Worm (Caenorhabditis elegans) whole organism, L1 larva: ENCODE results near the gene arl-1.
A peak's percentile ranks its signal among the peaks of the same experiment; 100 is the strongest.

Experiments used
- C04F5.9 ChIP-seq: sonication (generic microtip); optimal IDR thresholded peaks from 2 replicates; lab custom pipeline; 2016; ENCODE audit warnings: missing genetic modification characterization, missing compliant biosample characterization
- Y116A8C.19 ChIP-seq: sonication (generic microtip); optimal IDR thresholded peaks from 2 replicates; lab custom pipeline; 2016; ENCODE audit warnings: missing compliant biosample characterization, missing genetic modification characterization, borderline replicate concordance
- aha-1 ChIP-seq: fragments of 150-350 bp; optimal IDR thresholded peaks from 2 replicates; lab custom pipeline; 2014; ENCODE audit warnings: missing biosample characterization, missing genetic modification characterization
- blmp-1 ChIP-seq: fragments of 150-350 bp; optimal IDR thresholded peaks from 2 replicates; lab custom pipeline; 2014; ENCODE audit warnings: missing biosample characterization, missing genetic modification characterization
- ceh-63 ChIP-seq: fragments of 200-800 bp; sonication (Bioruptor generic); optimal IDR thresholded peaks from 2 replicates; lab custom pipeline; 2018; ENCODE audit warnings: mild to moderate bottlenecking, missing genetic modification characterization, missing compliant biosample characterization
- ceh-82 ChIP-seq, 3 experiments: fragments of 150-350 bp in 1 of 3; sonication (generic microtip) in 2 of 3; optimal IDR thresholded peaks; 2 replicates each; lab custom pipeline; 2014 to 2017; ENCODE audit warnings: missing biosample characterization in 3 of 3, missing genetic modification characterization in 3 of 3
- ceh-90 ChIP-seq: sonication (generic microtip); optimal IDR thresholded peaks from 2 replicates; lab custom pipeline; 2016; ENCODE audit warnings: missing genetic modification characterization, missing compliant biosample characterization
- ces-1 ChIP-seq: fragments of 150-350 bp; optimal IDR thresholded peaks from 2 replicates; lab custom pipeline; 2014; ENCODE audit warnings: missing biosample characterization, missing genetic modification reagents, missing genetic modification characterization
- dsc-1 ChIP-seq: sonication (generic microtip); optimal IDR thresholded peaks from 2 replicates; lab custom pipeline; 2016; ENCODE audit warnings: mild to moderate bottlenecking, missing genetic modification characterization, missing compliant biosample characterization
- efl-3 ChIP-seq: fragments of 200-800 bp; sonication (Bioruptor generic); optimal IDR thresholded peaks from 2 replicates; lab custom pipeline; 2018; ENCODE audit warnings: mild to moderate bottlenecking, missing genetic modification characterization, missing compliant biosample characterization
- egl-13 ChIP-seq: sonication (generic microtip); optimal IDR thresholded peaks from 2 replicates; lab custom pipeline; 2016; ENCODE audit warnings: missing genotype, missing genetic modification reagents, missing genetic modification characterization, missing compliant biosample characterization
- egl-27 ChIP-seq, 2 experiments: fragments of 150-350 bp in 1 of 2; sonication (generic microtip); optimal IDR thresholded peaks; 3 replicates each; lab custom pipeline; 2017 to 2018; ENCODE audit warnings: missing biosample characterization in 2 of 2, missing genetic modification characterization in 2 of 2, missing genetic modification reagents in 2 of 2
- elt-3 ChIP-seq, 6 experiments: fragments of 150-350 bp in 1 of 6; sonication (generic microtip); optimal IDR thresholded peaks; 2 replicates each; lab custom pipeline; 2017 to 2018; ENCODE audit warnings: missing biosample characterization in 6 of 6, missing genetic modification characterization in 6 of 6, inconsistent platforms in 1 of 6
- fkh-10 ChIP-seq: sonication (generic microtip); optimal IDR thresholded peaks from 2 replicates; lab custom pipeline; 2017; ENCODE audit warnings: missing biosample characterization, missing genetic modification reagents, missing genetic modification characterization
- fos-1 ChIP-seq: fragments of 150-350 bp; optimal IDR thresholded peaks from 2 replicates; lab custom pipeline; 2014; ENCODE audit warnings: missing biosample characterization, missing genetic modification characterization
- grh-1 ChIP-seq: fragments of 200-800 bp; sonication (Bioruptor generic); IDR thresholded peaks from 2 replicates; pipeline ENCODE4 v1.3.6; 2022; ENCODE audit warnings: missing genetic modification reagents, missing genetic modification characterization, missing compliant biosample characterization
- hlh-17 ChIP-seq: fragments of 200-800 bp; sonication (Bioruptor generic); optimal IDR thresholded peaks from 2 replicates; lab custom pipeline; 2018; ENCODE audit warnings: missing genetic modification characterization, mild to moderate bottlenecking, missing compliant biosample characterization, moderate library complexity, borderline replicate concordance
- hpl-2 ChIP-seq: fragments of 150-350 bp; optimal IDR thresholded peaks from 2 replicates; lab custom pipeline; 2014; ENCODE audit warnings: missing biosample characterization, missing genetic modification reagents, missing genetic modification characterization
- isw-1 ChIP-seq: fragments of 200-800 bp; sonication (Bioruptor generic); IDR thresholded peaks from 2 replicates; pipeline ENCODE4 v1.3.6; 2022; ENCODE audit warnings: missing genetic modification characterization, missing compliant biosample characterization
- lin-14 ChIP-seq: fragments of 200-800 bp; sonication (Bioruptor generic); optimal IDR thresholded peaks from 2 replicates; lab custom pipeline; 2018; ENCODE audit warnings: mild to moderate bottlenecking, missing genetic modification characterization, moderate library complexity, missing compliant biosample characterization
- lin-15B ChIP-seq: fragments of 150-350 bp; sonication (generic microtip); optimal IDR thresholded peaks from 3 replicates; lab custom pipeline; 2014; ENCODE audit warnings: missing biosample characterization, missing genetic modification characterization
- lin-35 ChIP-seq, 2 experiments: fragments of 150-350 bp; optimal IDR thresholded peaks; 2 replicates each; lab custom pipeline; 2014; ENCODE audit warnings: missing biosample characterization in 2 of 2, missing genetic modification characterization in 2 of 2, missing genetic modification reagents in 2 of 2
- mab-9 ChIP-seq: fragments of 200-800 bp; sonication (Bioruptor generic); IDR thresholded peaks from 2 replicates; pipeline ENCODE4 v1.3.6; 2022; ENCODE audit warnings: missing genetic modification reagents, missing genetic modification characterization, missing compliant biosample characterization
- mdl-1 ChIP-seq, 2 experiments: fragments of 150-350 bp; optimal IDR thresholded peaks; 2 replicates each; lab custom pipeline; 2014 to 2017; ENCODE audit warnings: missing biosample characterization in 2 of 2, missing genetic modification characterization in 2 of 2, inconsistent platforms in 1 of 2
- mep-1 ChIP-seq: fragments of 150-350 bp; optimal IDR thresholded peaks from 2 replicates; lab custom pipeline; 2014; ENCODE audit warnings: missing biosample characterization, missing genetic modification characterization
- nhr-12 ChIP-seq: sonication (generic microtip); optimal IDR thresholded peaks from 2 replicates; lab custom pipeline; 2017; ENCODE audit warnings: missing biosample characterization, missing genetic modification characterization
- nhr-20 ChIP-seq: sonication (generic microtip); optimal IDR thresholded peaks from 2 replicates; lab custom pipeline; 2016; ENCODE audit warnings: mild to moderate bottlenecking, missing genetic modification characterization, missing compliant biosample characterization
- nhr-28 ChIP-seq: fragments of 150-350 bp; optimal IDR thresholded peaks from 2 replicates; lab custom pipeline; 2014; ENCODE audit warnings: missing biosample characterization, missing genetic modification characterization
- nhr-71 ChIP-seq: sonication (generic microtip); optimal IDR thresholded peaks from 2 replicates; lab custom pipeline; 2016; ENCODE audit warnings: mild to moderate bottlenecking, missing genetic modification characterization, moderate library complexity, missing compliant biosample characterization
- nhr-84 ChIP-seq: sonication (generic microtip); optimal IDR thresholded peaks from 2 replicates; lab custom pipeline; 2017; ENCODE audit warnings: missing biosample characterization, missing genetic modification characterization
- nhr-85 ChIP-seq: sonication (generic microtip); peaks from one replicate; lab custom pipeline; 2016; ENCODE audit warnings: missing genetic modification characterization, inconsistent platforms, missing compliant biosample characterization
- pag-3 ChIP-seq: sonication (generic microtip); optimal IDR thresholded peaks from 2 replicates; lab custom pipeline; 2017; ENCODE audit warnings: missing genetic modification characterization, mild to moderate bottlenecking, missing compliant biosample characterization, antibody characterized with exemption, borderline replicate concordance; ENCODE audit not compliant: insufficient read depth
- pqm-1 ChIP-seq: sonication (generic microtip); optimal IDR thresholded peaks from 3 replicates; lab custom pipeline; 2017; ENCODE audit warnings: missing biosample characterization, missing genetic modification characterization
- rnt-1 ChIP-seq: sonication (generic microtip); optimal IDR thresholded peaks from 2 replicates; lab custom pipeline; 2016; ENCODE audit warnings: mild to moderate bottlenecking, missing genetic modification characterization, moderate library complexity, missing compliant biosample characterization
- skn-1 ChIP-seq: fragments of 150-350 bp; optimal IDR thresholded peaks from 2 replicates; lab custom pipeline; 2014; ENCODE audit warnings: missing biosample characterization, missing genetic modification characterization
- snpc-4 ChIP-seq: fragments of 150-350 bp; optimal IDR thresholded peaks from 2 replicates; lab custom pipeline; 2014; ENCODE audit warnings: missing biosample characterization, missing genetic modification characterization
- sox-4 ChIP-seq: sonication (generic microtip); optimal IDR thresholded peaks from 2 replicates; lab custom pipeline; 2016; ENCODE audit warnings: missing genetic modification characterization, missing compliant biosample characterization
- sup-37 ChIP-seq: fragments of 200-800 bp; sonication (Bioruptor generic); optimal IDR thresholded peaks from 2 replicates; lab custom pipeline; 2018; ENCODE audit warnings: mild to moderate bottlenecking, missing genetic modification characterization, missing compliant biosample characterization
- tbx-2 ChIP-seq: sonication (generic microtip); optimal IDR thresholded peaks from 2 replicates; lab custom pipeline; 2016; ENCODE audit warnings: missing genetic modification characterization, missing compliant biosample characterization
- tlp-1 ChIP-seq: fragments of 150-350 bp; optimal IDR thresholded peaks from 2 replicates; lab custom pipeline; 2014; ENCODE audit warnings: missing biosample characterization, missing genetic modification characterization
- unc-130 ChIP-seq: fragments of 150-350 bp; optimal IDR thresholded peaks from 2 replicates; lab custom pipeline; 2017; ENCODE audit warnings: missing biosample characterization, missing genetic modification characterization, inconsistent platforms
- xbp-1 ChIP-seq: sonication (generic microtip); optimal IDR thresholded peaks from 2 replicates; lab custom pipeline; 2016; ENCODE audit warnings: missing genetic modification characterization, missing compliant biosample characterization
- zip-4 ChIP-seq: fragments of 200-800 bp; sonication (Bioruptor generic); optimal IDR thresholded peaks from 2 replicates; lab custom pipeline; 2018; ENCODE audit warnings: mild to moderate bottlenecking, missing genetic modification characterization, moderate library complexity, missing compliant biosample characterization
- ztf-11 ChIP-seq, 2 experiments: sonication (generic microtip); optimal IDR thresholded peaks; 2 replicates each; lab custom pipeline; 2016 to 2017; ENCODE audit warnings: missing genetic modification characterization in 2 of 2, missing biosample characterization in 1 of 2, missing compliant biosample characterization in 1 of 2
- ztf-4 ChIP-seq: fragments of 150-350 bp; optimal IDR thresholded peaks from 2 replicates; lab custom pipeline; 2014; ENCODE audit warnings: missing biosample characterization, missing genetic modification characterization

The arl-1 gene

ce11 chrII:8585036-8585627 is 3.3 kb downstream of the arl-1 start, which contains the start of gene F54C9.11 (continued):
- no peak for TF ChIP-seq ztf-11 (tag; optimal IDR thresholded peaks at IDR 0.05; lab: Kevin White, UChicago)
- TF ChIP-seq nhr-71 (tag; lab: Kevin White, UChicago), result peak; percentile 62
- no peak for TF ChIP-seq nhr-85
- peak; percentile 73 for TF ChIP-seq lin-14 (GFP tag; lab: Kevin White, UChicago)
- no peak for TF ChIP-seq mab-9
- TF ChIP-seq fkh-10 (GFP tag; lab: Kevin White, UChicago), result no peak
- TF ChIP-seq rnt-1, result peak; percentile 42
- no peak for TF ChIP-seq pqm-1
- peak; percentile 30 for TF ChIP-seq ztf-4 (tag; lab: Kevin White, UChicago)
- no peak for TF ChIP-seq dsc-1 (tag; lab: Kevin White, UChicago)
- no peak for TF ChIP-seq tlp-1 (tag; lab: Kevin White, UChicago)
- no peak for TF ChIP-seq aha-1 (tag; lab: Kevin White, UChicago)
- no peak for TF ChIP-seq hlh-17 (GFP tag; lab: Kevin White, UChicago)
- TF ChIP-seq ceh-90 (tag; lab: Kevin White, UChicago), result no peak
- no peak for TF ChIP-seq nhr-20
- no peak for TF ChIP-seq lin-15B (tag; lab: Kevin White, UChicago)
- no peak for TF ChIP-seq elt-3 (tag; optimal IDR thresholded peaks at IDR 0.05; lab: Kevin White, UChicago)
- TF ChIP-seq ceh-82 (tag; optimal IDR thresholded peaks at IDR 0.05; lab: Kevin White, UChicago), result no peak
- TF ChIP-seq grh-1, result no peak
- TF ChIP-seq fos-1 (tag; lab: Kevin White, UChicago), result no peak
- TF ChIP-seq ces-1 (GFP tag; lab: Kevin White, UChicago), result no peak
- TF ChIP-seq mep-1 (tag; lab: Kevin White, UChicago), result peak; percentile 12
- no peak for TF ChIP-seq Y116A8C.19 (tag; lab: Kevin White, UChicago)
- no peak for TF ChIP-seq C04F5.9
- no peak for TF ChIP-seq skn-1
- TF ChIP-seq, all 84 proteins: peak for 10

- TF ChIP-seq lin-35 (GFP tag; optimal IDR thresholded peaks at IDR 0.05; lab: Kevin White, UChicago), result no peak
- no peak for TF ChIP-seq ces-1 (GFP tag; lab: Kevin White, UChicago)
- no peak for TF ChIP-seq hpl-2 (GFP tag; lab: Kevin White, UChicago)
- TF ChIP-seq sox-4 (tag; lab: Kevin White, UChicago), result no peak
- no peak for TF ChIP-seq efl-3 (GFP tag; lab: Kevin White, UChicago)
- no peak for TF ChIP-seq lin-14 (GFP tag; lab: Kevin White, UChicago)
- no peak for TF ChIP-seq zip-4 (GFP tag; lab: Kevin White, UChicago)
- no peak for TF ChIP-seq nhr-84 (tag; lab: Kevin White, UChicago)
- TF ChIP-seq egl-13 (tag; lab: Kevin White, UChicago), result no peak
- TF ChIP-seq nhr-28 (tag; lab: Kevin White, UChicago), result no peak
- TF ChIP-seq sup-37, result no peak
- no peak for TF ChIP-seq ceh-82 (tag; optimal IDR thresholded peaks at IDR 0.05; lab: Kevin White, UChicago)
- no peak for TF ChIP-seq unc-130 (tag; lab: Kevin White, UChicago)
- no peak for TF ChIP-seq pag-3 (tag; lab: Kevin White, UChicago)
- TF ChIP-seq egl-27 (tag; optimal IDR thresholded peaks at IDR 0.05; lab: Kevin White, UChicago), result no peak
Observed at ce11 chrII:8585921-8586320, 4.1 kb downstream of the arl-1 start.

ce11 chrII:8587660-8588230 is 5.9 kb downstream of the arl-1 start:
- TF ChIP-seq nhr-12 (tag; lab: Kevin White, UChicago) (no peak), ceh-90 (tag; lab: Kevin White, UChicago) (no peak), snpc-4 (tag; lab: Kevin White, UChicago) (no peak), xbp-1 (tag; lab: Kevin White, UChicago) (no peak), lin-35 (GFP tag; optimal IDR thresholded peaks at IDR 0.05; lab: Kevin White, UChicago) (no peak), isw-1 (GFP tag; lab: Robert Waterston, UW) (no peak), unc-130 (tag; lab: Kevin White, UChicago) (no peak), ztf-4 (tag; lab: Kevin White, UChicago) (no peak), tbx-2 (tag; lab: Kevin White, UChicago) (peak; percentile 39), blmp-1 (tag; lab: Kevin White, UChicago) (peak; percentile 14), ceh-63 (GFP tag; lab: Kevin White, UChicago) (no peak), mdl-1 (tag; optimal IDR thresholded peaks at IDR 0.05; lab: Kevin White, UChicago) (no peak), nhr-71 (tag; lab: Kevin White, UChicago) (peak; percentile 39), elt-3 (tag; optimal IDR thresholded peaks at IDR 0.05; lab: Kevin White, UChicago) (no peak), lin-14 (GFP tag; lab: Kevin White, UChicago) (peak; percentile 73), mab-9 (no peak), lin-15B (tag; lab: Kevin White, UChicago) (no peak), fkh-10 (GFP tag; lab: Kevin White, UChicago) (peak; percentile 14)
